Fruit fly (Drosophila melanogaster): ENCODE results near the gene Est-Q.

Est-Q gene

dm6 chr3L:21507955-21508354 is 6.7 kb downstream of the Est-Q start:
- TF ChIP-seq pad (GFP tag; optimal IDR thresholded peaks at IDR 0.05) (no peak), CG7101 (tag; optimal IDR thresholded peaks at IDR 0.05) (no peak), CG7045 (GFP tag; optimal IDR thresholded peaks at IDR 0.05) (no peak), ovo (GFP tag; optimal IDR thresholded peaks at IDR 0.05) (no peak)

- TF ChIP-seq cnc (optimal IDR thresholded peaks at IDR 0.05) (no peak), cic (GFP tag; optimal IDR thresholded peaks at IDR 0.05) (no peak), bab1 (GFP tag; optimal IDR thresholded peaks at IDR 0.05) (no peak), ovo (GFP tag; optimal IDR thresholded peaks at IDR 0.05) (no peak), CG1620 (GFP tag; optimal IDR thresholded peaks at IDR 0.05) (no peak), CG7101 (tag; optimal IDR thresholded peaks at IDR 0.05) (no peak), CG33017 (tag; optimal IDR thresholded peaks at IDR 0.05) (no peak), CG14711 (tag; optimal IDR thresholded peaks at IDR 0.05) (no peak), tj (GFP tag; optimal IDR thresholded peaks at IDR 0.05) (no peak), Hr96 (GFP tag; optimal IDR thresholded peaks at IDR 0.05) (no peak), CG7045 (GFP tag; optimal IDR thresholded peaks at IDR 0.05) (no peak), CG11617 (GFP tag; optimal IDR thresholded peaks at IDR 0.05) (no peak), Clk (GFP tag; optimal IDR thresholded peaks at IDR 0.05) (no peak), Mnt (GFP tag; optimal IDR thresholded peaks at IDR 0.05) (no peak), kay (GFP tag; ENCODE audit: borderline replicate concordance) (no peak), pad (GFP tag; optimal IDR thresholded peaks at IDR 0.05) (no peak)
Measured at dm6 chr3L:21508621-21509020, 7.4 kb downstream of the Est-Q start.

DNA sequence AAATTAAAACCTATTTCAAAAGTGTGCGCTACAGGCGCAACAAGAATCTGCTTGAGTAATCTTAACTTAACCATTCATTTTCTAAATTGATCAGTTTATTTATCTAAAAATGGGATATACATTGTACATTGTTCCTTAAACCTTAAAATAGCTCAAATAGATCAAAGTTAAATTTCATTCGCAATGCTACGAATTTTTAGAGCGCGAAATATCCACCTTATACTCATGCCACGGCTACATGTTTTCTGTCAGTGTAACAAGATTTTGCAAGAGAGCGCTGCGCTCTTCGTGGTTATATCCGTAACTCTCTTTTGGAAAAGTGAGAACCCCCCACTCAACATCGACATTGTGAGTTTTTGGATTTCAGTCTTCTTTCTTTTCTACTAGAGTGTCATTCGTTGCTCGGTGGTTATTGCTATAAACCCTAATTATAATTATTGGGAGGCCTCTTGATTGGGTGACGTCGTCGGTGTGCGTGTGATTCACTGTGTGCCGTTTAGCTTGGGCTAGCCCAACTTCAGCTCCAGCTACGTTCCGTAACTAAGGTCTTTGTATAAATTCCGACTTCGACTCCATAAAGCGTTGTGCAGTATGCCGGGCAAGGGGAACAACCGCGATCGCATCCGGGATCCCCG is 8.4 kb downstream of the Est-Q start:
- peak; percentile 51 for TF ChIP-seq CG11617 (GFP tag; optimal IDR thresholded peaks at IDR 0.05)
- no peak for TF ChIP-seq CG7101 (tag; optimal IDR thresholded peaks at IDR 0.05)

DNA sequence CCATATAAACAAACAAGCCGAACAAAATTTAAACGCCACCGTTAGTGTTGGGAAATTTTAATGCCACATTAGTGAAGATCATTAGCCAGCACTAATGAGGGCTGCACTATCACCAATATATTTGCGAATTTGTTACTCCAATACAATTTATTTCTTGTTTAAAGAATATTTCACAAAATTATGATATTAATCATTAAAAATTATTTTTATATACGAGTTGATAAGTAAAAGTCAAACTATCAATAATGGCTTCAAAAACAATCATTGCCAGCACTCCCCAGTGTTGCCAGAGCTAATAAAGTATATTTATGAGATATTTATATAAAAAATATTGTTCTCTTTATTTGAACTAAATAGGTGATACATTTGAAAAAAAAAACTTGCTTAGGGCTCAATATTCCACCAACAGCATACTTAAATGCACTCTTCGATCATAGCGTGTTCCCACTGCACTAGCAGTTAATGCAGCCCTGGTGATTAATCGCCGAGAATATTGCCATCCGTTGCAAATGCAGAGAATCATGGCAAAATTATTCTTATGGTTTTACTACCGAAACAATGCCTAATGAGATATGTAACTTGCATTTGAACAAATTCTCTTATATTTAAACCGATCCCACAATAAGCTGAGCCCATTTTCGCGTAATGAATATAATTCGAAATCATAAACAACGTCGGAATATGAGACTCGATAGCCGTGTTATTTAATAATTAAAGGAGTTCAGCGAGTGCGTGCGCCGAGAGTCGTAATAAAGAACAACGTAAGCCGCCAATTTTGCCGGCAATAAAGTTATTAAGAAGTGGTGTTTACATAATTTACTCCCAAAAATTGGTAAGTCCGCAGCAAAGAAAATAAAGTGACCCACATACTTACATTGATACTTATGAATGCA is 14.8 kb downstream of the Est-Q start, which contains the start of the genes SAK and Cdk12:
SAK (minus strand) TSS at position 65 of the 893 bp plus-strand sequence.
Cdk12 (plus strand) TSS at position 484 of the 893 bp plus-strand sequence.
- TF ChIP-seq CG5204 (GFP tag; optimal IDR thresholded peaks at IDR 0.05) (peak; percentile 84), toe (GFP tag; optimal IDR thresholded peaks at IDR 0.05) (peak; percentile 85), Clk (GFP tag; optimal IDR thresholded peaks at IDR 0.05) (peak; percentile 70), bab1 (GFP tag; optimal IDR thresholded peaks at IDR 0.05) (peak; percentile 91), Hr96 (GFP tag; optimal IDR thresholded peaks at IDR 0.05) (peak; percentile 74), ovo (GFP tag; optimal IDR thresholded peaks at IDR 0.05) (peak; percentile 86), CG1620 (GFP tag; optimal IDR thresholded peaks at IDR 0.05) (peak; percentile 60), CG12768 (GFP tag; optimal IDR thresholded peaks at IDR 0.05) (peak; percentile 93), CG11617 (GFP tag; optimal IDR thresholded peaks at IDR 0.05) (peak; percentile 95), cic (GFP tag; optimal IDR thresholded peaks at IDR 0.05) (peak; percentile 59), CG33017 (tag; optimal IDR thresholded peaks at IDR 0.05) (peak; percentile 89), Crg-1 (GFP tag; optimal IDR thresholded peaks at IDR 0.05) (peak; percentile 84), kay (GFP tag; ENCODE audit: borderline replicate concordance) (peak; percentile 86), CG7045 (GFP tag; optimal IDR thresholded peaks at IDR 0.05) (peak; percentile 94), cnc (optimal IDR thresholded peaks at IDR 0.05) (no peak), tj (GFP tag; optimal IDR thresholded peaks at IDR 0.05) (peak; percentile 75), CG7101 (tag; optimal IDR thresholded peaks at IDR 0.05) (peak; percentile 92), CG14711 (tag; optimal IDR thresholded peaks at IDR 0.05) (peak; percentile 83), pad (GFP tag; optimal IDR thresholded peaks at IDR 0.05) (peak; percentile 82), Mnt (GFP tag; optimal IDR thresholded peaks at IDR 0.05) (peak; percentile 58)

- TF ChIP-seq CG5204 (GFP tag; optimal IDR thresholded peaks at IDR 0.05) (no peak), Crg-1 (GFP tag; optimal IDR thresholded peaks at IDR 0.05) (peak; percentile 46), bab1 (GFP tag; optimal IDR thresholded peaks at IDR 0.05) (peak; percentile 25), CG7101 (tag; optimal IDR thresholded peaks at IDR 0.05) (peak; percentile 65), kay (GFP tag; ENCODE audit: borderline replicate concordance) (peak; percentile 88), Mnt (GFP tag; optimal IDR thresholded peaks at IDR 0.05) (peak; percentile 27), Hr96 (GFP tag; optimal IDR thresholded peaks at IDR 0.05) (peak; percentile 39), CG12768 (GFP tag; optimal IDR thresholded peaks at IDR 0.05) (peak; percentile 45), CG11617 (GFP tag; optimal IDR thresholded peaks at IDR 0.05) (peak; percentile 19), CG1620 (GFP tag; optimal IDR thresholded peaks at IDR 0.05) (no peak), CG14711 (tag; optimal IDR thresholded peaks at IDR 0.05) (peak; percentile 47), CG33017 (tag; optimal IDR thresholded peaks at IDR 0.05) (no peak), pad (GFP tag; optimal IDR thresholded peaks at IDR 0.05) (peak; percentile 25), cic (GFP tag; optimal IDR thresholded peaks at IDR 0.05) (peak; percentile 28), ovo (GFP tag; optimal IDR thresholded peaks at IDR 0.05) (no peak), cnc (optimal IDR thresholded peaks at IDR 0.05) (no peak)
Measured at dm6 chr3L:21516716-21517266, 15.6 kb downstream of the Est-Q start.

DNA sequence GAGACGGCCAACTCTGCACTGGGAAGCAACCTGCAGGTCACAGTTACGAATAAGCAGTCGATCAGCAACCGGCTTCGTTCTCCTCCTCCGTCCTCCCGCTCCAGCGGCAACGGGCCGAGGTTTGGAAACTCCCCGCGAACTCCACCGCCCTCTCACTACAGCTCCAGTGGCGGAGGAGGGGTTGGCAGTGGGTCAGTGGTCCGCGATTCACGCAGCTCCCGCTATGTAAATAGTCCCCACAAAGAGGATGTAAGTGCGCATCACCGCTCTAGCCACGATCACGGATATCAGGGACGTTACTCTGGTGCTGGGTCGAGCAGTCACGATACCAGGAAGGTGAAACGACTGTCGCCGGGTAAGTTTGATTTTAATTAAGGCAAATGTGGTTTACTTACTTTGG is 17.1 kb downstream of the Est-Q start:
- no peak for TF ChIP-seq bab1 (GFP tag; optimal IDR thresholded peaks at IDR 0.05)
- TF ChIP-seq tj (GFP tag; optimal IDR thresholded peaks at IDR 0.05) = no peak
- no peak for TF ChIP-seq Mnt (GFP tag; optimal IDR thresholded peaks at IDR 0.05)
